Fruit fly (Drosophila melanogaster) Kc167 (cell line): Measurements from ENCODE around the gene Eig71Ec.

Experiments used
- Myc ChIP-seq: fragments of >200 bp; optimal IDR thresholded peaks from 2 replicates; lab custom pipeline; 2017; ENCODE audit warnings: missing external identifiers
- insv ChIP-seq: fragments of >200 bp; optimal IDR thresholded peaks from 3 replicates; lab custom pipeline; 2018; ENCODE audit warnings: missing external identifiers

DNA sequence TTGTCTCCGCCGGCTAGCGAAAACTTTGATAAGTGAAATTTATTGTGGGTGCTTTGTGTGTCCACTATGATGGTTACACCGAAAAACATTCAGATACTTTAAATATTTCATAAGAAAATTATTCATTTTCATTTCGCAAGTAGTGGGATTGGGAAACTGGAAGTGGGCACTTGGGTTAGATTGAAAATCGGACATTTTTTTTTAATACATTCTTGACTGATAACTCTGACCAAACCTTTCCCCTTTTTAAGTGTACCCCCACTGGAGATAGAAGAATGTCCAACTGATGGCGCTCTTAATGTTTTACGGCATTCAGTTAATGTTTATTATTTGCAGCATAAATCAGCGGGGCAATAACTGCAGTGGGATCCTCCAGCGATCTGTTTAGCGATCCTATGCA is 25.6 kb upstream of the Eig71Ec start:
- TF ChIP-seq Myc (lab: Kevin White, UChicago) (no peak), insv (lab: Kevin White, UChicago) (no peak)
